Worm (Caenorhabditis elegans) whole organism, young adult: ENCODE data around the gene C35B1.8.

Source experiments
- C06A6.2 ChIP-seq: fragments of 200-800 bp; sonication (Bioruptor generic); conservative IDR thresholded peaks from 2 replicates; pipeline ENCODE4 v1.3.6; 2022; ENCODE audit warnings: missing genetic modification characterization, missing compliant biosample characterization
- C17E4.6 ChIP-seq: fragments of 200-800 bp; sonication (Bioruptor generic); IDR thresholded peaks from 2 replicates; pipeline ENCODE4 v1.3.6; 2022; ENCODE audit warnings: missing genetic modification reagents, missing genetic modification characterization, missing compliant biosample characterization
- D2030.7 ChIP-seq: fragments of 200-800 bp; sonication (Bioruptor generic); IDR thresholded peaks from 2 replicates; pipeline ENCODE4 v1.3.6; 2022; ENCODE audit warnings: missing genetic modification reagents, missing genetic modification characterization, missing compliant biosample characterization
- F22D6.2 ChIP-seq: sonication (generic microtip); optimal IDR thresholded peaks from 2 replicates; lab custom pipeline; 2016; ENCODE audit warnings: mild to moderate bottlenecking, missing genetic modification characterization, missing compliant biosample characterization
- F23B12.7 ChIP-seq: sonication (generic microtip); optimal IDR thresholded peaks from 2 replicates; lab custom pipeline; 2017; ENCODE audit warnings: missing genetic modification characterization, mild to moderate bottlenecking, missing compliant biosample characterization, antibody characterized with exemption, moderate library complexity; ENCODE audit not compliant: insufficient read depth
- F33H1.4 ChIP-seq: fragments of 200-800 bp; sonication (Bioruptor generic); IDR thresholded peaks from 2 replicates; pipeline ENCODE4 v1.3.6; 2022; ENCODE audit warnings: missing genetic modification reagents, missing genetic modification characterization, missing compliant biosample characterization
- F39B2.1 ChIP-seq: fragments of 200-800 bp; sonication (Bioruptor generic); IDR thresholded peaks from 2 replicates; pipeline ENCODE4 v1.3.6; 2022; ENCODE audit warnings: missing genetic modification reagents, missing genetic modification characterization, missing compliant biosample characterization
- F49E8.2 ChIP-seq: sonication (generic microtip); optimal IDR thresholded peaks from 3 replicates; lab custom pipeline; 2017; ENCODE audit warnings: missing genetic modification characterization, mild to moderate bottlenecking, missing compliant biosample characterization, antibody characterized with exemption, moderate library complexity; ENCODE audit not compliant: insufficient read depth
- F57A8.1 ChIP-seq: fragments of 200-800 bp; sonication (Bioruptor generic); optimal IDR thresholded peaks from 2 replicates; lab custom pipeline; 2018; ENCODE audit warnings: mild to moderate bottlenecking, missing genetic modification characterization, moderate library complexity, missing compliant biosample characterization
- K12H6.12 ChIP-seq: fragments of 200-800 bp; sonication (Bioruptor generic); optimal IDR thresholded peaks from 2 replicates; lab custom pipeline; 2018; ENCODE audit warnings: mild to moderate bottlenecking, missing genetic modification characterization, missing compliant biosample characterization
- ZK185.1 ChIP-seq: sonication (generic microtip); optimal IDR thresholded peaks from 2 replicates; lab custom pipeline; 2016; ENCODE audit warnings: mild to moderate bottlenecking, missing genetic modification characterization, missing compliant biosample characterization; ENCODE audit not compliant: poor library complexity, severe bottlenecking
- ama-1 ChIP-seq, 3 experiments: fragments of 150-350 bp in 1 of 3; sonication (generic microtip) in 2 of 3; optimal IDR thresholded peaks; 2 replicates each; lab custom pipeline; 2014 to 2018; ENCODE audit warnings: missing biosample characterization in 2 of 3, missing genetic modification characterization in 2 of 3, missing genetic modification reagents in 2 of 3
- athp-1 ChIP-seq: sonication (generic microtip); optimal IDR thresholded peaks from 2 replicates; lab custom pipeline; 2017; ENCODE audit warnings: mild to moderate bottlenecking, missing genetic modification characterization, missing compliant biosample characterization
- attf-5 ChIP-seq: fragments of 200-800 bp; sonication (Bioruptor generic); optimal IDR thresholded peaks from 2 replicates; lab custom pipeline; 2018; ENCODE audit warnings: mild to moderate bottlenecking, missing genetic modification characterization, missing compliant biosample characterization
- attf-6 ChIP-seq: fragments of 200-800 bp; sonication (Bioruptor generic); IDR thresholded peaks from 2 replicates; pipeline ENCODE4 v1.3.6; 2022; ENCODE audit warnings: missing genetic modification reagents, missing genetic modification characterization, missing compliant biosample characterization
- bed-1 ChIP-seq: fragments of 200-800 bp; sonication (Bioruptor generic); IDR thresholded peaks from 2 replicates; pipeline ENCODE4 v1.3.6; 2022; ENCODE audit warnings: missing genetic modification reagents, missing genetic modification characterization, missing compliant biosample characterization
- ceh-100 ChIP-seq: fragments of 200-800 bp; sonication (Bioruptor generic); IDR thresholded peaks from 2 replicates; pipeline ENCODE4 v1.3.6; 2022; ENCODE audit warnings: missing genetic modification reagents, missing genetic modification characterization, missing compliant biosample characterization
- ceh-58 ChIP-seq: fragments of 200-800 bp; sonication (Bioruptor generic); IDR thresholded peaks from 2 replicates; pipeline ENCODE4 v1.3.6; 2022; ENCODE audit warnings: missing genetic modification characterization, missing compliant biosample characterization
- dpff-1 ChIP-seq: sonication (generic microtip); optimal IDR thresholded peaks from 2 replicates; lab custom pipeline; 2017; ENCODE audit warnings: mild to moderate bottlenecking, missing genetic modification characterization, missing compliant biosample characterization
- dpl-1 ChIP-seq: fragments of 150-350 bp; optimal IDR thresholded peaks from 2 replicates; lab custom pipeline; 2014; ENCODE audit warnings: missing biosample characterization, missing genetic modification reagents, missing genetic modification characterization
- efl-1 ChIP-seq: fragments of 150-350 bp; optimal IDR thresholded peaks from 2 replicates; lab custom pipeline; 2014; ENCODE audit warnings: missing biosample characterization, missing genetic modification reagents, missing genetic modification characterization
- egl-44 ChIP-seq: fragments of 200-800 bp; sonication (Bioruptor generic); IDR thresholded peaks from 2 replicates; pipeline ENCODE4 v1.3.6; 2022; ENCODE audit warnings: missing genetic modification reagents, missing genetic modification characterization, missing compliant biosample characterization
- him-1 ChIP-seq: sonication (generic microtip); optimal IDR thresholded peaks from 2 replicates; lab custom pipeline; 2016; ENCODE audit warnings: missing genotype, missing genetic modification reagents, missing genetic modification characterization, missing compliant biosample characterization
- hsf-1 ChIP-seq: fragments of 200-800 bp; sonication (Bioruptor generic); IDR thresholded peaks from 2 replicates; pipeline ENCODE4 v1.3.6; 2022; ENCODE audit warnings: missing genetic modification reagents, missing genetic modification characterization, missing compliant biosample characterization
- let-526 ChIP-seq: fragments of 200-800 bp; sonication (Bioruptor generic); IDR thresholded peaks from 2 replicates; pipeline ENCODE4 v1.3.6; 2022; ENCODE audit warnings: missing genetic modification reagents, missing genetic modification characterization, missing compliant biosample characterization
- lin-26 ChIP-seq: fragments of 200-800 bp; sonication (Bioruptor generic); IDR thresholded peaks from 2 replicates; pipeline ENCODE4 v1.3.6; 2022; ENCODE audit warnings: missing genetic modification reagents, missing genetic modification characterization, missing compliant biosample characterization
- lin-35 ChIP-seq, 3 experiments: fragments of 150-350 bp in 2 of 3; sonication (generic microtip) in 1 of 3; optimal IDR thresholded peaks; 2 replicates each; lab custom pipeline; 2014 to 2018; ENCODE audit warnings: missing biosample characterization in 3 of 3, missing genetic modification characterization in 3 of 3, missing genetic modification reagents in 3 of 3
- lin-40 ChIP-seq: sonication (generic microtip); optimal IDR thresholded peaks from 2 replicates; lab custom pipeline; 2016; ENCODE audit warnings: missing genetic modification characterization, mild to moderate bottlenecking, missing compliant biosample characterization, missing genotype, missing genetic modification reagents
- lin-54 ChIP-seq: fragments of 200-800 bp; sonication (Bioruptor generic); optimal IDR thresholded peaks from 2 replicates; lab custom pipeline; 2018; ENCODE audit warnings: mild to moderate bottlenecking, missing genetic modification characterization, missing compliant biosample characterization
- lsl-1 ChIP-seq: fragments of 200-800 bp; sonication (Bioruptor generic); optimal IDR thresholded peaks from 2 replicates; lab custom pipeline; 2018; ENCODE audit warnings: mild to moderate bottlenecking, missing genetic modification characterization, moderate library complexity, missing compliant biosample characterization
- madf-8 ChIP-seq: fragments of 200-800 bp; sonication (Bioruptor generic); conservative IDR thresholded peaks from 2 replicates; pipeline ENCODE4 v1.3.6; 2022; ENCODE audit warnings: missing genetic modification reagents, missing genetic modification characterization, missing compliant biosample characterization
- mcd-1 ChIP-seq: fragments of 200-800 bp; sonication (Bioruptor generic); IDR thresholded peaks from 2 replicates; pipeline ENCODE4 v1.3.6; 2022; ENCODE audit warnings: missing genetic modification reagents, missing genetic modification characterization, missing compliant biosample characterization
- mxl-1 ChIP-seq: sonication (generic microtip); optimal IDR thresholded peaks from 2 replicates; lab custom pipeline; 2016; ENCODE audit warnings: missing genetic modification characterization, missing compliant biosample characterization
- nhr-120 ChIP-seq: fragments of 200-800 bp; sonication (Bioruptor generic); IDR thresholded peaks from 2 replicates; pipeline ENCODE4 v1.3.6; 2022; ENCODE audit warnings: missing genetic modification characterization, missing compliant biosample characterization
- nhr-27 ChIP-seq: fragments of 200-800 bp; sonication (Bioruptor generic); optimal IDR thresholded peaks from 2 replicates; lab custom pipeline; 2018; ENCODE audit warnings: mild to moderate bottlenecking, missing genetic modification characterization, moderate library complexity, missing compliant biosample characterization
- rec-8 ChIP-seq, 2 experiments: sonication (generic microtip); optimal IDR thresholded peaks; 2 replicates each; lab custom pipeline; 2016; ENCODE audit warnings: mild to moderate bottlenecking in 2 of 2, missing genetic modification characterization in 2 of 2, missing genetic modification reagents in 2 of 2, missing genotype in 2 of 2, missing biosample characterization in 1 of 2, missing compliant biosample characterization in 1 of 2, moderate library complexity in 1 of 2
- repo-1 ChIP-seq: sonication (generic microtip); optimal IDR thresholded peaks from 2 replicates; lab custom pipeline; 2017; ENCODE audit warnings: mild to moderate bottlenecking, missing genetic modification characterization, missing compliant biosample characterization
- rpc-1 ChIP-seq, 2 experiments: fragments of 150-350 bp in 1 of 2; sonication (generic microtip) in 1 of 2; optimal IDR thresholded peaks; 2 replicates each; lab custom pipeline; 2014 to 2018; ENCODE audit warnings: missing biosample characterization in 1 of 2, missing genetic modification characterization in 1 of 2, missing genetic modification reagents in 1 of 2, missing genotype in 1 of 2
- sdz-38 ChIP-seq: sonication (generic microtip); optimal IDR thresholded peaks from 2 replicates; lab custom pipeline; 2016; ENCODE audit warnings: missing genotype, missing genetic modification characterization, missing compliant biosample characterization
- snpc-4 ChIP-seq, 5 experiments: fragments of 150-350 bp in 1 of 5; sonication (generic microtip) in 4 of 5; optimal IDR thresholded peaks; 2 replicates each; lab custom pipeline; 2014 to 2018; ENCODE audit warnings: missing genetic modification characterization in 5 of 5, missing biosample characterization in 3 of 5, antibody characterized with exemption in 2 of 5, mild to moderate bottlenecking in 2 of 5, missing compliant biosample characterization in 2 of 5, missing genotype in 2 of 5, moderate library complexity in 2 of 5, missing genetic modification reagents in 1 of 5
- sptf-2 ChIP-seq: fragments of 200-800 bp; sonication (Bioruptor generic); optimal IDR thresholded peaks from 2 replicates; lab custom pipeline; 2018; ENCODE audit warnings: mild to moderate bottlenecking, missing genetic modification characterization, missing compliant biosample characterization
- ztf-18 ChIP-seq: sonication (generic microtip); optimal IDR thresholded peaks from 2 replicates; lab custom pipeline; 2016; ENCODE audit warnings: missing genotype, mild to moderate bottlenecking, missing genetic modification characterization, missing compliant biosample characterization
- ztf-22 ChIP-seq: fragments of 200-800 bp; sonication (Bioruptor generic); optimal IDR thresholded peaks from 2 replicates; lab custom pipeline; 2018; ENCODE audit warnings: mild to moderate bottlenecking, missing genetic modification characterization, moderate library complexity, missing compliant biosample characterization
- ztf-3 ChIP-seq: fragments of 200-800 bp; sonication (Bioruptor generic); optimal IDR thresholded peaks from 2 replicates; lab custom pipeline; 2018; ENCODE audit warnings: mild to moderate bottlenecking, missing genetic modification characterization, missing compliant biosample characterization

Gene C35B1.8

DNA sequence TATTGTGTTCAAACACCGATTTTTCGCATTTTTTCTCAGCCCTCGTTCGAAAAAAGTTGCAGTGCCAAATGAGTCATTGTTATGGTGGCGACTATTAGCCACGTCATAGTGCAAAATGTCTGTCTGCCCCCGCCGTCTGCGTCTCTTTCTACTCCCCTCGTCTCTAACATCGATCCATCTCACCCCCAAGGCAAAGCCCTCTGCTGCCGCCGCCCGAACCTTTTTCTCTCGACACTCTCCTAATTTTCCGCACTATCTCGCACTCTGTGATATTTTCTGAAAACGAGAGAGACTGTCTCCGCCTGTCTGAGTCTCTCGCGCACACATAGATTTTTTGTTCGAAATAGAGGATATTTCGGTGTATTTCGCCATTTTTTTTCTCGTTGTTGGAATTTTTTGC lies 14.3 kb upstream of the C35B1.8 start (continued):
- TF ChIP-seq mxl-1 (tag; lab: Kevin White, UChicago) (no peak), sptf-2 (no peak), dpff-1 (no peak), ztf-22 (GFP tag; lab: Kevin White, UChicago) (no peak), rec-8 (tag; optimal IDR thresholded peaks at IDR 0.05; lab: Kevin White, UChicago) (no peak), F49E8.2 (no peak), nhr-27 (tag; lab: Kevin White, UChicago) (no peak), madf-8 (GFP tag; lab: Robert Waterston, UW) (no peak), lin-40 (peak; percentile 73), attf-6 (no peak), ZK185.1 (tag; lab: Kevin White, UChicago) (peak; percentile 65), nhr-120 (no peak), sdz-38 (tag; lab: Kevin White, UChicago) (no peak)
- TF ChIP-seq, all 124 proteins: peak for 24

DNA sequence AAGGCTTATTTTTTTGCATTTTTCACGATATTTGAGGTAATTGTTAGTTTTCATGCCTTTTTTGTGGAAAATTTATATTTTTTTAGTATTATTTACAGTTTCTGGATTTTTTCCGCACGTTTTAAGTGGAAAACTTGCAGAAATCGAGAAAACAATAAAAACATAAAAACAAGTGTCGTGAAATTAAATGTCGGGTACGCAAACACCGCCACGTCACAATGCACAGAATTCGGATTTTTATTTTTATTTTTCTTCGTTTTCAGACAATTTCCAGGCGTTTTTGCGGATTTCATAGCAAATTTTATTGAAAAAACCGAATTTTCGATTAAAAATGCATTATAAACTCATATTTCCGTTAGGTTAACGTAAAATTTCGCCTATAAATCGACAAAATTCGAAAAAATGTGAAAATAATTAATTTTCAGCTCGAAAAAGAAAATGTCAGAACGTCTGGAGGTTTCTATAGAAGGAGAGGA lies 7.0 kb upstream of the C35B1.8 start, which contains the start of gene C35B1.2:
Gene C35B1.2, plus strand, starts transcription at position 426 of the 476 bp plus-strand sequence.
- no peak for TF ChIP-seq ceh-58 (GFP tag; lab: Robert Waterston, UW)
- no peak for TF ChIP-seq F39B2.1 (GFP tag; lab: Robert Waterston, UW)
- TF ChIP-seq sdz-38 (tag; lab: Kevin White, UChicago), result no peak
- TF ChIP-seq F33H1.4, result 0 out of 2 replicates have a peak, but pooled peaks have one; percentile 13
- TF ChIP-seq ztf-18 (tag; lab: Kevin White, UChicago), result no peak
- no peak for TF ChIP-seq ztf-3
- no peak for TF ChIP-seq rpc-1 (optimal IDR thresholded peaks at IDR 0.05; lab: Kevin White, UChicago)
- TF ChIP-seq rpc-1 (tag; optimal IDR thresholded peaks at IDR 0.05; lab: Kevin White, UChicago), result no peak
- no peak for TF ChIP-seq F22D6.2 (tag; lab: Kevin White, UChicago)
- TF ChIP-seq him-1 (tag; lab: Kevin White, UChicago), result no peak
- TF ChIP-seq attf-6, result no peak
- TF ChIP-seq attf-5 (GFP tag; lab: Kevin White, UChicago), result no peak
- TF ChIP-seq bed-1 (GFP tag; lab: Robert Waterston, UW), result no peak
- no peak for TF ChIP-seq egl-44
- no peak for TF ChIP-seq snpc-4 (GFP tag; optimal IDR thresholded peaks at IDR 0.05; lab: Kevin White, UChicago)
- peak in 1 of 4 experiments; percentile 9 for TF ChIP-seq snpc-4 (tag; optimal IDR thresholded peaks at IDR 0.05; lab: Kevin White, UChicago)
- no peak for TF ChIP-seq lin-35 (GFP tag; optimal IDR thresholded peaks at IDR 0.05; lab: Kevin White, UChicago)
- no peak for TF ChIP-seq F57A8.1 (GFP tag; lab: Kevin White, UChicago)
- peak; percentile 93 for TF ChIP-seq athp-1 (tag; lab: Kevin White, UChicago)
- peak; percentile 1 for TF ChIP-seq F23B12.7 (tag; lab: Kevin White, UChicago)
- no peak for TF ChIP-seq dpl-1 (GFP tag; lab: Kevin White, UChicago)
- TF ChIP-seq mcd-1, result 0 out of 2 replicates have a peak, but pooled peaks have one; percentile 9
- no peak for TF ChIP-seq let-526
- no peak for TF ChIP-seq ceh-100 (GFP tag; lab: Robert Waterston, UW)
- no peak for TF ChIP-seq lin-54 (GFP tag; lab: Kevin White, UChicago)
- TF ChIP-seq ztf-22 (GFP tag; lab: Kevin White, UChicago), result no peak
- TF ChIP-seq hsf-1 (GFP tag; lab: Robert Waterston, UW), result no peak
- peak; percentile 5 for TF ChIP-seq lsl-1 (GFP tag; lab: Kevin White, UChicago)
- TF ChIP-seq ama-1 (optimal IDR thresholded peaks at IDR 0.05; lab: Kevin White, UChicago), result no peak
- no peak for TF ChIP-seq ama-1 (GFP tag; optimal IDR thresholded peaks at IDR 0.05; lab: Kevin White, UChicago)
- TF ChIP-seq lin-26, result no peak
- TF ChIP-seq C17E4.6 (GFP tag; lab: Robert Waterston, UW), result no peak
- TF ChIP-seq K12H6.12 (tag; lab: Kevin White, UChicago), result no peak
- TF ChIP-seq C06A6.2 (GFP tag; lab: Robert Waterston, UW), result no peak
- no peak for TF ChIP-seq D2030.7
- no peak for TF ChIP-seq repo-1 (tag; lab: Kevin White, UChicago)
- TF ChIP-seq efl-1 (GFP tag; lab: Kevin White, UChicago), result peak; percentile 21
